Fruit fly (Drosophila melanogaster): ENCODE measurements around the gene CG14151.

CG14151 gene

DNA sequence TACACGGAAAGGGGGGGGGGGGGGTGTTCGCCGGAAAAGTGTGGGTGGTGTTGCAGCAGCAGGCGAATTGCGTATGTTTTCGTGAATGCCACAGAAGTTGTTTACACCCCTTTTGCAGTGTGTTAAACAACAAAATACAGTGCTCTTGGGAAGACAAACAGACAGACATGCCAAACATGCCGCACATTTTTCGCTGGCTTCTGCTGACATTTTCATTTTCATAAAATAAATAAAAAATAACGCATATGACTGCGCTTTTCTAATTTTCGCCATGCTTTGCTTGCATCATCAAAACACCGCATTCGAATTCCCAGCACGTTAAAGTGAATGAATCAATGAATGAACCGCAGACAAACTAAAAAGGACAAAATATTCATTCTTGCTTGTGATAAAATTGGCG lies 23.0 kb upstream of the CG14151 start:
- peak; percentile 52; the same call in 1 of the 3 replicates for TF ChIP-seq sr (GFP tag; IDR thresholded peaks at IDR 0.05)
- TF ChIP-seq H15 (GFP tag; IDR thresholded peaks at IDR 0.05): no peak
- 0 out of 3 replicates have a peak, but pooled peaks have one; percentile 28 for TF ChIP-seq CG2199 (GFP tag; IDR thresholded peaks at IDR 0.05)

- peak; percentile 9 for TF ChIP-seq phol (tag; optimal IDR thresholded peaks at IDR 0.05)
- TF ChIP-seq chm (GFP tag; IDR thresholded peaks at IDR 0.05): no peak
- TF ChIP-seq Xbp1 (GFP tag; optimal IDR thresholded peaks at IDR 0.05): peak; percentile 6
- TF ChIP-seq Oli (tag; optimal IDR thresholded peaks at IDR 0.05): peak; percentile 1
- TF ChIP-seq CG7839 (tag; optimal IDR thresholded peaks at IDR 0.05): peak; percentile 6
- TF ChIP-seq CG31441 (GFP tag; IDR thresholded peaks at IDR 0.05): 0 out of 2 replicates have a peak, but pooled peaks have one; percentile 20
- peak; percentile 5; the same call in 1 of the 2 replicates for TF ChIP-seq Xrp1 (GFP tag; IDR thresholded peaks at IDR 0.05)
- no peak for TF ChIP-seq CG8089 (GFP tag; optimal IDR thresholded peaks at IDR 0.05)
- TF ChIP-seq CkIIα-i1 (GFP tag; IDR thresholded peaks at IDR 0.05): no peak
- peak; percentile 5 for TF ChIP-seq CG12391 (tag; optimal IDR thresholded peaks at IDR 0.05)
- peak; percentile 36; the same call in 1 of the 2 replicates for TF ChIP-seq vvl (GFP tag; IDR thresholded peaks at IDR 0.05)
- TF ChIP-seq zfh1 (GFP tag; IDR thresholded peaks at IDR 0.05): 0 out of 3 replicates have a peak, but pooled peaks have one; percentile 45
- peak; percentile 77 for TF ChIP-seq sens (GFP tag)
- TF ChIP-seq CG9727 (GFP tag; optimal IDR thresholded peaks at IDR 0.05): peak; percentile 4
- TF ChIP-seq CG18262 (tag; optimal IDR thresholded peaks at IDR 0.05): peak; percentile 11
- peak; percentile 31 for TF ChIP-seq dmrt11E (tag; optimal IDR thresholded peaks at IDR 0.05)
- TF ChIP-seq gem (tag; optimal IDR thresholded peaks at IDR 0.05): peak; percentile 35
- TF ChIP-seq Ets65A (GFP tag): peak; percentile 87
- peak; percentile 62 for TF ChIP-seq Drgx (GFP tag; IDR thresholded peaks at IDR 0.05)
- TF ChIP-seq CG2712 (tag; optimal IDR thresholded peaks at IDR 0.05): peak; percentile 12
- TF ChIP-seq CG8388 (GFP tag; optimal IDR thresholded peaks at IDR 0.05): peak; percentile 17
- no peak for TF ChIP-seq NC2α (GFP tag; optimal IDR thresholded peaks at IDR 0.05)
- peak; percentile 3 for TF ChIP-seq grau (tag; optimal IDR thresholded peaks at IDR 0.05)
- peak; percentile 61 for TF ChIP-seq Med (GFP tag)
- TF ChIP-seq Nf-YA (GFP tag; IDR thresholded peaks at IDR 0.05): 0 out of 2 replicates have a peak, but pooled peaks have one; percentile 24
- peak; percentile 13 for TF ChIP-seq CG1603 (tag; optimal IDR thresholded peaks at IDR 0.05)
- no peak for TF ChIP-seq sd (tag; optimal IDR thresholded peaks at IDR 0.05)
- TF ChIP-seq CG17361 (GFP tag; IDR thresholded peaks at IDR 0.05): 0 out of 3 replicates have a peak, but pooled peaks have one; percentile 15
- TF ChIP-seq CG11093 (GFP tag; IDR thresholded peaks at IDR 0.05): 0 out of 3 replicates have a peak, but pooled peaks have one; percentile 13
- TF ChIP-seq ro (GFP tag; IDR thresholded peaks at IDR 0.05): no peak
- 0 out of 3 replicates have a peak, but pooled peaks have one; percentile 52 for TF ChIP-seq ci (GFP tag; IDR thresholded peaks at IDR 0.05)
- no peak for TF ChIP-seq salm (tag; optimal IDR thresholded peaks at IDR 0.05)
- TF ChIP-seq ranshi (GFP tag; IDR thresholded peaks at IDR 0.05): 0 out of 2 replicates have a peak, but pooled peaks have one; percentile 23
- TF ChIP-seq chif (GFP tag; optimal IDR thresholded peaks at IDR 0.05): peak in 1 of 2 experiments; percentile 9
- TF ChIP-seq hkb (optimal IDR thresholded peaks at IDR 0.05): no peak
- TF ChIP-seq hkb (GFP tag; IDR thresholded peaks at IDR 0.05): peak; percentile 35; the same call in 1 of the 2 replicates
- TF ChIP-seq Sox102F (GFP tag; optimal IDR thresholded peaks at IDR 0.05): peak; percentile 23
- peak; percentile 17 for TF ChIP-seq unpg (GFP tag; optimal IDR thresholded peaks at IDR 0.05)
- no peak for TF ChIP-seq disco-r (GFP tag; optimal IDR thresholded peaks at IDR 0.05)
- peak; percentile 32 for TF ChIP-seq twi (tag; optimal IDR thresholded peaks at IDR 0.05)
- peak in 1 of 2 experiments; percentile 53 for TF ChIP-seq bsh (GFP tag; optimal IDR thresholded peaks at IDR 0.05)
- no peak for TF ChIP-seq prd (optimal IDR thresholded peaks at IDR 0.05)
- peak; percentile 24; the same call in 1 of the 3 replicates for TF ChIP-seq prd (GFP tag; IDR thresholded peaks at IDR 0.05)
- TF ChIP-seq CG10979 (tag; optimal IDR thresholded peaks at IDR 0.05): peak; percentile 9
- no peak for TF ChIP-seq CG3847 (GFP tag; IDR thresholded peaks at IDR 0.05)
- 0 out of 2 replicates have a peak, but pooled peaks have one; percentile 8 for TF ChIP-seq ap (GFP tag; IDR thresholded peaks at IDR 0.05)
Observed at dm6 chr3L:10648431-10648830, 20.1 kb upstream of the CG14151 start.
